Worm (Caenorhabditis elegans) whole organism, L2 larva: ENCODE measurements around the gene rpy-1.

Source experiments
- R02D3.7 ChIP-seq: fragments of 150-350 bp; optimal IDR thresholded peaks from 2 replicates; lab custom pipeline; 2014; ENCODE audit warnings: missing biosample characterization, missing genetic modification characterization
- ama-1 ChIP-seq: fragments of 150-350 bp; optimal IDR thresholded peaks from 2 replicates; lab custom pipeline; 2018; ENCODE audit warnings: inconsistent platforms
- ceh-16 ChIP-seq: fragments of 150-350 bp; optimal IDR thresholded peaks from 2 replicates; lab custom pipeline; 2014; ENCODE audit warnings: missing biosample characterization, missing genetic modification characterization
- elt-1 ChIP-seq: fragments of 150-350 bp; optimal IDR thresholded peaks from 2 replicates; lab custom pipeline; 2014; ENCODE audit warnings: missing biosample characterization, missing genetic modification characterization
- elt-3 ChIP-seq: sonication (generic microtip); optimal IDR thresholded peaks from 2 replicates; lab custom pipeline; 2017; ENCODE audit warnings: missing biosample characterization, missing genetic modification characterization
- lin-13 ChIP-seq: fragments of 150-350 bp; optimal IDR thresholded peaks from 2 replicates; lab custom pipeline; 2014; ENCODE audit warnings: missing biosample characterization, missing genetic modification reagents, missing genetic modification characterization
- lsy-2 ChIP-seq, 2 experiments: fragments of 150-350 bp in 1 of 2; sonication (generic microtip) in 1 of 2; optimal IDR thresholded peaks; 2 replicates each; lab custom pipeline; 2014 to 2017; ENCODE audit warnings: missing biosample characterization in 2 of 2, missing genetic modification characterization in 2 of 2
- unc-55 ChIP-seq: fragments of 150-350 bp; sonication (generic microtip); optimal IDR thresholded peaks from 3 replicates; lab custom pipeline; 2014; ENCODE audit warnings: missing biosample characterization, missing genetic modification reagents, missing genetic modification characterization
- unc-62 ChIP-seq: fragments of 150-350 bp; optimal IDR thresholded peaks from 2 replicates; lab custom pipeline; 2014; ENCODE audit warnings: missing biosample characterization, missing genetic modification reagents, missing genetic modification characterization
- ztf-1 ChIP-seq: fragments of 200-800 bp; sonication (Bioruptor generic); conservative IDR thresholded peaks from 2 replicates; pipeline ENCODE4 v1.3.6; 2022; ENCODE audit warnings: missing genetic modification characterization, missing compliant biosample characterization
- ztf-4 ChIP-seq: fragments of 150-350 bp; optimal IDR thresholded peaks from 2 replicates; lab custom pipeline; 2014; ENCODE audit warnings: missing biosample characterization, missing genetic modification characterization

DNA sequence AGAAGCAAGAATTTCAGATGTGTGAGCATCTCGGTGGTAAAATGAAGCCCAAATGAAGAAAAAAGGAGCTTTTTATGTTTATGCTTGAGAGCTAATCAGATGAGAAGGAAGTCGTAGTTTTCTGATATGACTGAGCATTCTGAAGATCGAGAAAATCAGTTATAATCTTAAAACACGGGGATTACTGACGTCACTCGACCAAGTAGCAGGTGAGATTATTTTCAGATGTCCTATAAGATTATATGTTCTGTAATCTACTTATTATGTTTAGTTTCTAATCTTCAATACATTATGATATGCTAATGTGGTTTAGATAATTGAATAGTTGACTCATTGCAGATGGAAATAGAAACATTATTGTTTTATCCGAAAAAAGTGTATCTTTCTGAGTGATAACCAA lies 40.3 kb upstream of the rpy-1 start, which contains the start of gene ins-14:
- no peak for TF ChIP-seq ztf-4 (tag; lab: Kevin White, UChicago)
- no peak for TF ChIP-seq ceh-16 (tag; lab: Kevin White, UChicago)
- TF ChIP-seq elt-1 (tag; lab: Kevin White, UChicago), result no peak
- no peak for TF ChIP-seq lsy-2 (tag; optimal IDR thresholded peaks at IDR 0.05; lab: Kevin White, UChicago)
- no peak for TF ChIP-seq lin-13
- TF ChIP-seq R02D3.7 (tag; lab: Kevin White, UChicago), result no peak
- no peak for TF ChIP-seq unc-62
- no peak for TF ChIP-seq ama-1 (lab: Kevin White, UChicago)
- no peak for TF ChIP-seq ztf-1 (GFP tag; lab: Robert Waterston, UW)
- TF ChIP-seq unc-55 (GFP tag; lab: Kevin White, UChicago), result no peak
- TF ChIP-seq elt-3 (tag; lab: Kevin White, UChicago), result no peak
